Worm (Caenorhabditis elegans): Measurements from ENCODE around the gene pitr-2.
"Not testable (repeated sequence)": the region's sequence is repeated elsewhere in the genome, so short reads cannot be mapped to it uniquely, and the experiment has no call there.

The pitr-2 gene

ce11 chrV:9092209-9092608 is 45.3 kb downstream of the pitr-2 start, which contains the start of gene T27E4.1:
T27E4.1 (plus strand) TSS chrV:9092345.
- TF ChIP-seq hif-1 (tag; optimal IDR thresholded peaks at IDR 0.05): no peak
- no peak for TF ChIP-seq lin-15B (tag; optimal IDR thresholded peaks at IDR 0.05)
- TF ChIP-seq dmd-9 (GFP tag; IDR thresholded peaks at IDR 0.05): no peak
- 0 out of 2 replicates have a peak, but pooled peaks have one; percentile 21 for TF ChIP-seq ceh-20 (GFP tag; IDR thresholded peaks at IDR 0.05)
- TF ChIP-seq nhr-6 (tag; optimal IDR thresholded peaks at IDR 0.05): no peak
- TF ChIP-seq Y48G9A.11 (GFP tag; IDR thresholded peaks at IDR 0.05): no peak
- TF ChIP-seq mxl-2 (GFP tag; conservative IDR thresholded peaks at IDR 0.05): no peak
- no peak for TF ChIP-seq duxl-1 (tag; optimal IDR thresholded peaks at IDR 0.05; ENCODE audit: poor library complexity)
- TF ChIP-seq egl-43 (GFP tag; IDR thresholded peaks at IDR 0.05): no peak
- peak; percentile 31 for TF ChIP-seq hlh-30 (tag; optimal IDR thresholded peaks at IDR 0.05; ENCODE audit: insufficient read depth)
- peak; percentile 30 for TF ChIP-seq fkh-10 (GFP tag; optimal IDR thresholded peaks at IDR 0.05)
- TF ChIP-seq php-3 (GFP tag; IDR thresholded peaks at IDR 0.05): no peak
- TF ChIP-seq lin-13 (GFP tag; optimal IDR thresholded peaks at IDR 0.05): no peak
- peak; percentile 12 for TF ChIP-seq mep-1 (tag; optimal IDR thresholded peaks at IDR 0.05)
- TF ChIP-seq madf-5 (GFP tag; IDR thresholded peaks at IDR 0.05): no peak
- no peak for TF ChIP-seq zip-11 (GFP tag; IDR thresholded peaks at IDR 0.05)
- TF ChIP-seq set-16 (GFP tag; IDR thresholded peaks at IDR 0.05): no peak
- TF ChIP-seq F10B5.3 (tag; optimal IDR thresholded peaks at IDR 0.05): no peak
- no peak for TF ChIP-seq dve-1 (tag; optimal IDR thresholded peaks at IDR 0.05; ENCODE audit: insufficient read depth)

DNA sequence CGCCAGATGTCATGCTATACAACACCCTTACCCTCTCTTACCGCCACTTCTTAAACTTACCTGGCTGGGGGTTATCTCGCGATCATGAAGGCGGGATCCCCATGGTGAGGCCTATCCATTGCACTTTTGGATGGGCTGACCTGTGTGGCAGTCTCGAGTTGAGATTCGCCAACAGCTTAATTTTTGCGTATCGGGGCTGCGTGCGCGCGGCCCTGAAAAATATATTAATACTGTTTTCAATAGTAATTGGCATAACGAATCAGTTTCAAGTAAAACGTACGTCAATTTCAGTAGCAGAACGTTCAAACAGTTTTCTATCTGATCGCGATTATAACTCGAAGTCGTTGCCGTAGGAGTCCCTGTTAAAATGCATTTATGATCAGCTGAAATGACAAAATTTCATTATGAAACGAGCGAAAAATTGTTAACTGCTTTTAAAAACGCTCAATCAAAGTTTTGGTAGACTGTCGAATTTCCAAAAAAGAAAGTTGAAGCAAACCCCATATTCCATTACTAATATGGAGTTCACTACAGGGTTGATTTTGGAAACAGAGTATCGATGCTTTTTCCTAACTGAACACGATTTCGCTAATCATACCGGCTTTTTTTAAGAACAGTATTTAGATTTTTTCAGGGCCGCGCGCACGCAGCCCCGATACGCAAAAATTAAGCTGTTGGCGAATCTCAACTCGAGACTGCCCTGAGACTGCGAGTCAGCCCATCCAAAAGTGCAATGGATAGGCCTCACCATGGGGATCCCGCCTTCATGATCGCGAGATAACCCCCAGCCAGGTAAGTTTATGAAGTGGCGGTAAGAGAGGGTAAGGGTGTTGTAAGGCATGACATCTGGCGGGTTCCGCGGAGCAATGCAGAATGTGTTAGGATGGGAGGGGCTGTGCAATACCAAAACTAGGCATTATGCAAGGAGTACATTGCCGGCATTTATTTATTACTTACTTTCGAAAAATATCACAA is 46.4 kb downstream of the pitr-2 start:
- TF ChIP-seq unc-62 (GFP tag; optimal IDR thresholded peaks at IDR 0.05 in 1 of 2) (peak in 1 of 2 experiments; percentile 49), ceh-44 (GFP tag; IDR thresholded peaks at IDR 0.05) (0 out of 2 replicates have a peak, but pooled peaks have one; percentile 4), lim-7 (GFP tag; IDR thresholded peaks at IDR 0.05) (peak; percentile 33; the same call in 1 of the 2 replicates), mdt-29 (GFP tag; IDR thresholded peaks at IDR 0.05) (peak; percentile 11; the same call in 1 of the 2 replicates), tra-1 (GFP tag; IDR thresholded peaks at IDR 0.05) (0 out of 2 replicates have a peak, but pooled peaks have one; percentile 11), zfp-3 (GFP tag; conservative IDR thresholded peaks at IDR 0.05) (peak; percentile 82), mes-2 (tag; optimal IDR thresholded peaks at IDR 0.05; ENCODE audit: poor library complexity, severe bottlenecking) (peak; percentile 15), ctbp-1 (GFP tag; IDR thresholded peaks at IDR 0.05) (peak; percentile 31; the same call in 1 of the 2 replicates), snpc-1.2 (GFP tag; IDR thresholded peaks at IDR 0.05) (peak; percentile 66), egl-43 (GFP tag; IDR thresholded peaks at IDR 0.05) (peak; percentile 64; the same call in 1 of the 2 replicates), set-16 (GFP tag; IDR thresholded peaks at IDR 0.05) (peak; percentile 30), daf-19 (GFP tag; conservative IDR thresholded peaks at IDR 0.05) (0 out of 2 replicates have a peak, but pooled peaks have one; percentile 51), lin-38 (GFP tag; IDR thresholded peaks at IDR 0.05) (0 out of 2 replicates have a peak, but pooled peaks have one; percentile 16)
- TF ChIP-seq unc-62 (tag; optimal IDR thresholded peaks at IDR 0.05): not testable (repeated sequence)

DNA sequence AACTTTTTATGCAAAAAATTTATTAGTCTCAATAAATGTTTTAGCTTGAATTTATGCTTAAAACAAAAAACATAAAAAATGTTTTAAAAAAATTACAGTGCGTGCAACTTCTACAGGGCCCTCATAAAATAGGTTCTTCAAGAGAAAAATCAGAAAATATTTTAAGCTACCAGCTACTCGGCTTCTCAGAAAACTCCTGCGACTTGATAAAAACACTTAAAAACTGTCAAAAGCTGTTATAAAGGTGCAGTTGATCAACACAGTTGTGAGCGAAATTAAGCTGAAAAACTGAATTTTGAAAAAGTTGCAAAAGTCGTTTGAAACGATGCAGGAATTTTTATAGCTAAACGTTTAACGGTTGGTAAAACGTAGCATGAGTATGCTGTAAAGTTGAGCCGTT is 48.8 kb downstream of the pitr-2 start:
- no peak for TF ChIP-seq tag-97 (GFP tag; IDR thresholded peaks at IDR 0.05)
- 0 out of 2 replicates have a peak, but pooled peaks have one; percentile 47 for TF ChIP-seq dmd-9 (GFP tag; IDR thresholded peaks at IDR 0.05)
- peak; percentile 46; the same call in 1 of the 2 replicates for TF ChIP-seq vab-7 (GFP tag; IDR thresholded peaks at IDR 0.05)
- TF ChIP-seq madf-5 (GFP tag; IDR thresholded peaks at IDR 0.05): 0 out of 4 replicates have a peak, but pooled peaks of 1 of the 2 experiments have one; percentile 35
- no peak for TF ChIP-seq ceh-62 (tag; optimal IDR thresholded peaks at IDR 0.05)
- peak; percentile 96 for TF ChIP-seq zfp-3 (GFP tag; conservative IDR thresholded peaks at IDR 0.05)
- TF ChIP-seq egl-43 (GFP tag; IDR thresholded peaks at IDR 0.05): peak; percentile 56; the same call in 1 of the 2 replicates
- peak; percentile 88 for TF ChIP-seq ctbp-1 (GFP tag; IDR thresholded peaks at IDR 0.05)
- TF ChIP-seq dmd-6 (GFP tag; IDR thresholded peaks at IDR 0.05): peak; percentile 60
- no peak for TF ChIP-seq ama-1 (optimal IDR thresholded peaks at IDR 0.05)
- TF ChIP-seq T26A8.4 (GFP tag; IDR thresholded peaks at IDR 0.05): peak; percentile 76; the same call in 1 of the 2 replicates
- TF ChIP-seq pha-4 (GFP tag; IDR thresholded peaks at IDR 0.05): peak; percentile 71
- no peak for TF ChIP-seq pha-4 (tag; optimal IDR thresholded peaks at IDR 0.05)
- TF ChIP-seq mdt-29 (GFP tag; IDR thresholded peaks at IDR 0.05): peak; percentile 78; the same call in 1 of the 2 replicates
- TF ChIP-seq hmg-1.1 (GFP tag; IDR thresholded peaks at IDR 0.05): peak; percentile 67; the same call in 1 of the 2 replicates
- 0 out of 2 replicates have a peak, but pooled peaks have one; percentile 6 for TF ChIP-seq lim-7 (GFP tag; IDR thresholded peaks at IDR 0.05)
- peak; percentile 80 for TF ChIP-seq snpc-1.2 (GFP tag; IDR thresholded peaks at IDR 0.05)
- peak; percentile 42 for TF ChIP-seq lin-38 (GFP tag; IDR thresholded peaks at IDR 0.05)
- TF ChIP-seq nhr-41 (GFP tag; IDR thresholded peaks at IDR 0.05): peak; percentile 63
- TF ChIP-seq pqm-1 (tag; optimal IDR thresholded peaks at IDR 0.05): no peak
- no peak for TF ChIP-seq Y48G9A.11 (GFP tag; IDR thresholded peaks at IDR 0.05)
- no peak for TF ChIP-seq daf-12 (tag; optimal IDR thresholded peaks at IDR 0.05)
